Worm (Caenorhabditis elegans): ENCODE results near the gene str-174.

str-174 gene

ce11 chrIV:4874603-4875002 lies at the start of gene str-174:
Gene str-174, minus strand, starts transcription at chrIV:4874703.
- no peak for TF ChIP-seq him-1 (tag; optimal IDR thresholded peaks at IDR 0.05)
- no peak for TF ChIP-seq W03F9.2 (tag; optimal IDR thresholded peaks at IDR 0.05)
- no peak for TF ChIP-seq dao-5 (tag; optimal IDR thresholded peaks at IDR 0.05)

ce11 chrIV:4917774-4918173 lies 43.3 kb upstream of the str-174 start, which contains the start of gene str-158:
Gene str-158, plus strand, starts transcription at chrIV:4918074.
- TF ChIP-seq W03F9.2 (tag; optimal IDR thresholded peaks at IDR 0.05) (no peak), him-1 (tag; optimal IDR thresholded peaks at IDR 0.05) (no peak), dao-5 (tag; optimal IDR thresholded peaks at IDR 0.05) (no peak)

- no peak for TF ChIP-seq W03F9.2 (tag; optimal IDR thresholded peaks at IDR 0.05)
- no peak for TF ChIP-seq dao-5 (tag; optimal IDR thresholded peaks at IDR 0.05)
- no peak for TF ChIP-seq him-1 (tag; optimal IDR thresholded peaks at IDR 0.05)
These were observed 41.2 kb upstream of the str-174 start, which contains the start of gene str-155 for ce11 chrIV:4915689-4916088. Gene str-155, plus strand, starts transcription at chrIV:4915989.

- no peak for TF ChIP-seq dao-5 (tag; optimal IDR thresholded peaks at IDR 0.05)
- TF ChIP-seq W03F9.2 (tag; optimal IDR thresholded peaks at IDR 0.05): no peak
- no peak for TF ChIP-seq him-1 (tag; optimal IDR thresholded peaks at IDR 0.05)
These were observed 38.6 kb upstream of the str-174 start, which contains the start of gene str-156 for ce11 chrIV:4913090-4913489. Gene str-156, plus strand, starts transcription at chrIV:4913390.

- TF ChIP-seq dao-5 (tag; optimal IDR thresholded peaks at IDR 0.05): no peak
- no peak for TF ChIP-seq him-1 (tag; optimal IDR thresholded peaks at IDR 0.05)
- TF ChIP-seq W03F9.2 (tag; optimal IDR thresholded peaks at IDR 0.05): no peak
These were observed 34.5 kb upstream of the str-174 start, which contains the start of gene str-159 for ce11 chrIV:4909039-4909438. Gene str-159, plus strand, starts transcription at chrIV:4909339.

ce11 chrIV:4905645-4906135 lies 31.2 kb upstream of the str-174 start, which contains the start of gene T08B6.4:
Gene T08B6.4, plus strand, starts transcription at chrIV:4905695.
- TF ChIP-seq him-1 (tag; optimal IDR thresholded peaks at IDR 0.05) (no peak), dao-5 (tag; optimal IDR thresholded peaks at IDR 0.05) (no peak), W03F9.2 (tag; optimal IDR thresholded peaks at IDR 0.05) (no peak)

- no peak for TF ChIP-seq W03F9.2 (tag; optimal IDR thresholded peaks at IDR 0.05)
- no peak for TF ChIP-seq him-1 (tag; optimal IDR thresholded peaks at IDR 0.05)
- no peak for TF ChIP-seq dao-5 (tag; optimal IDR thresholded peaks at IDR 0.05)
These were observed 29.5 kb upstream of the str-174 start, which contains the start of gene str-161 for ce11 chrIV:4903961-4904360. Gene str-161, minus strand, starts transcription at chrIV:4904061.

- TF ChIP-seq W03F9.2 (tag; optimal IDR thresholded peaks at IDR 0.05) (no peak), him-1 (tag; optimal IDR thresholded peaks at IDR 0.05) (no peak), dao-5 (tag; optimal IDR thresholded peaks at IDR 0.05) (no peak)
These were observed 16.0 kb upstream of the str-174 start, which contains the start of gene T08B6.9 for ce11 chrIV:4890543-4890942. Gene T08B6.9, plus strand, starts transcription at chrIV:4890843.

ce11 chrIV:4889613-4890012 lies 15.1 kb upstream of the str-174 start, which contains the start of gene sgnh-1:
Gene sgnh-1, plus strand, starts transcription at chrIV:4889913.
- TF ChIP-seq W03F9.2 (tag; optimal IDR thresholded peaks at IDR 0.05): no peak
- no peak for TF ChIP-seq dao-5 (tag; optimal IDR thresholded peaks at IDR 0.05)
- TF ChIP-seq him-1 (tag; optimal IDR thresholded peaks at IDR 0.05): no peak

ce11 chrIV:4887258-4887657 lies 12.8 kb upstream of the str-174 start, which contains the start of gene T08B6.1:
Gene T08B6.1, minus strand, starts transcription at chrIV:4887358.
- TF ChIP-seq W03F9.2 (tag; optimal IDR thresholded peaks at IDR 0.05) (no peak), him-1 (tag; optimal IDR thresholded peaks at IDR 0.05) (no peak), dao-5 (tag; optimal IDR thresholded peaks at IDR 0.05) (no peak)

- TF ChIP-seq him-1 (tag; optimal IDR thresholded peaks at IDR 0.05) (no peak), W03F9.2 (tag; optimal IDR thresholded peaks at IDR 0.05) (no peak), dao-5 (tag; optimal IDR thresholded peaks at IDR 0.05) (no peak)
These were observed 10.9 kb upstream of the str-174 start for ce11 chrIV:4885435-4885834.

- no peak for TF ChIP-seq W03F9.2 (tag; optimal IDR thresholded peaks at IDR 0.05)
- no peak for TF ChIP-seq him-1 (tag; optimal IDR thresholded peaks at IDR 0.05)
- no peak for TF ChIP-seq dao-5 (tag; optimal IDR thresholded peaks at IDR 0.05)
These were observed 9.5 kb upstream of the str-174 start, which contains the start of gene str-166 for ce11 chrIV:4883984-4884383. Gene str-166, plus strand, starts transcription at chrIV:4884284.

ce11 chrIV:4880634-4881033 lies 6.1 kb upstream of the str-174 start:
- no peak for TF ChIP-seq dao-5 (tag; optimal IDR thresholded peaks at IDR 0.05)
- TF ChIP-seq W03F9.2 (tag; optimal IDR thresholded peaks at IDR 0.05): peak; percentile 6
- TF ChIP-seq him-1 (tag; optimal IDR thresholded peaks at IDR 0.05): no peak

ce11 chrIV:4877102-4877501 lies 2.6 kb upstream of the str-174 start, which contains the start of gene str-170:
Gene str-170, plus strand, starts transcription at chrIV:4877402.
- TF ChIP-seq dao-5 (tag; optimal IDR thresholded peaks at IDR 0.05) (no peak), him-1 (tag; optimal IDR thresholded peaks at IDR 0.05) (no peak), W03F9.2 (tag; optimal IDR thresholded peaks at IDR 0.05) (no peak)
